Worm (Caenorhabditis elegans) whole organism, late embryonic: ENCODE results near the gene W09G12.8.

ENCODE experiments used
- ahr-1 ChIP-seq: sonication (generic microtip); optimal IDR thresholded peaks from 2 replicates; lab custom pipeline; 2016; ENCODE audit warnings: missing genetic modification characterization, missing compliant biosample characterization
- nfya-1 ChIP-seq: sonication (generic microtip); optimal IDR thresholded peaks from 2 replicates; lab custom pipeline; 2017; ENCODE audit warnings: missing genetic modification characterization, mild to moderate bottlenecking, missing compliant biosample characterization, antibody characterized with exemption, moderate library complexity

- TF ChIP-seq ahr-1 (tag; lab: Kevin White, UChicago), result no peak
- no peak for TF ChIP-seq nfya-1 (tag; lab: Kevin White, UChicago)
Measured at ce11 chrIV:1209320-1209719, 16.7 kb upstream of the W09G12.8 start.
